Worm (Caenorhabditis elegans) whole organism, L1 larva: ENCODE measurements around the gene let-767.

Experiments used
- ama-1 ChIP-seq: fragments of 150-350 bp; optimal IDR thresholded peaks from 2 replicates; lab custom pipeline; 2014
- blmp-1 ChIP-seq: fragments of 150-350 bp; optimal IDR thresholded peaks from 2 replicates; lab custom pipeline; 2014; ENCODE audit warnings: missing biosample characterization, missing genetic modification characterization
- ceh-88 ChIP-seq: fragments of 200-800 bp; sonication (Bioruptor generic); IDR thresholded peaks from 2 replicates; pipeline ENCODE4 v1.3.6; 2022; ENCODE audit warnings: missing genetic modification characterization, missing compliant biosample characterization
- elt-2 ChIP-seq: sonication (generic microtip); optimal IDR thresholded peaks from 2 replicates; lab custom pipeline; 2016; ENCODE audit warnings: missing genetic modification characterization, mild to moderate bottlenecking, inconsistent platforms, missing compliant biosample characterization, missing genetic modification reagents
- elt-3 ChIP-seq, 6 experiments: fragments of 150-350 bp in 1 of 6; sonication (generic microtip); optimal IDR thresholded peaks; 2 replicates each; lab custom pipeline; 2017 to 2018; ENCODE audit warnings: missing biosample characterization in 6 of 6, missing genetic modification characterization in 6 of 6, inconsistent platforms in 1 of 6
- nhr-19 ChIP-seq: fragments of 200-800 bp; sonication (Bioruptor generic); conservative IDR thresholded peaks from 2 replicates; pipeline ENCODE4 v1.3.6; 2022; ENCODE audit warnings: missing genetic modification characterization, missing compliant biosample characterization
- nhr-76 ChIP-seq: sonication (generic microtip); optimal IDR thresholded peaks from 2 replicates; lab custom pipeline; 2017; ENCODE audit warnings: missing biosample characterization, missing genetic modification characterization
- snpc-4 ChIP-seq: fragments of 150-350 bp; optimal IDR thresholded peaks from 2 replicates; lab custom pipeline; 2014; ENCODE audit warnings: missing biosample characterization, missing genetic modification characterization
- tbx-2 ChIP-seq: sonication (generic microtip); optimal IDR thresholded peaks from 2 replicates; lab custom pipeline; 2016; ENCODE audit warnings: missing genetic modification characterization, missing compliant biosample characterization

- TF ChIP-seq elt-3 (tag; optimal IDR thresholded peaks at IDR 0.05; lab: Kevin White, UChicago) = no peak
- no peak for TF ChIP-seq ceh-88 (GFP tag; lab: Robert Waterston, UW)
- no peak for TF ChIP-seq tbx-2 (tag; lab: Kevin White, UChicago)
- no peak for TF ChIP-seq nhr-19 (GFP tag; lab: Robert Waterston, UW)
- no peak for TF ChIP-seq ama-1 (lab: Kevin White, UChicago)
- TF ChIP-seq nhr-76 = no peak
- TF ChIP-seq snpc-4 = no peak
- TF ChIP-seq blmp-1 = peak; percentile 18
- TF ChIP-seq elt-2 (tag; lab: Kevin White, UChicago) = no peak
These were observed 27.9 kb upstream of the let-767 start, which contains the start of the genes C56G2.15 and thoc-2 for ce11 chrIII:6367712-6368111.
